Worm (Caenorhabditis elegans) whole organism, L1 larva: ENCODE data around the gene K08H2.3.

Experiments
- ceh-82 ChIP-seq, 3 experiments: fragments of 150-350 bp in 1 of 3; sonication (generic microtip) in 2 of 3; optimal IDR thresholded peaks; 2 replicates each; lab custom pipeline; 2014 to 2017; ENCODE audit warnings: missing biosample characterization in 3 of 3, missing genetic modification characterization in 3 of 3
- efl-3 ChIP-seq: fragments of 200-800 bp; sonication (Bioruptor generic); optimal IDR thresholded peaks from 2 replicates; lab custom pipeline; 2018; ENCODE audit warnings: mild to moderate bottlenecking, missing genetic modification characterization, missing compliant biosample characterization

ce11 chrX:13224608-13225007, 12.6 kb upstream of the K08H2.3 start, which contains the start of gene skr-19:
- TF ChIP-seq efl-3 (GFP tag; lab: Kevin White, UChicago) (no peak), ceh-82 (tag; optimal IDR thresholded peaks at IDR 0.05; lab: Kevin White, UChicago) (no peak)
